Fruit fly (Drosophila melanogaster): ENCODE results near the gene CG43394.

The CG43394 gene

dm6 chr2L:8156682-8157081 is 11.1 kb downstream of the CG43394 start (continued):
- TF ChIP-seq CG16813 (GFP tag; IDR thresholded peaks at IDR 0.05; ENCODE audit: partially characterized antibody): 0 out of 3 replicates have a peak, but pooled peaks have one; percentile 16
- TF ChIP-seq amos (GFP tag; IDR thresholded peaks at IDR 0.05; ENCODE audit: partially characterized antibody): peak; percentile 28; the same call in 1 of the 2 replicates
- peak; percentile 65 for TF ChIP-seq sisA (GFP tag; IDR thresholded peaks at IDR 0.05)
- no peak for TF ChIP-seq Lim3 (GFP tag; IDR thresholded peaks at IDR 0.05)
- TF ChIP-seq slp2 (GFP tag; optimal IDR thresholded peaks at IDR 0.05): peak; percentile 36
- TF ChIP-seq sima (GFP tag; optimal IDR thresholded peaks at IDR 0.05): no peak
- TF ChIP-seq Sry-β (GFP tag; optimal IDR thresholded peaks at IDR 0.05): peak; percentile 25
- TF ChIP-seq tx (GFP tag; optimal IDR thresholded peaks at IDR 0.05): peak; percentile 58
- peak; percentile 69 for TF ChIP-seq Side (GFP tag; optimal IDR thresholded peaks at IDR 0.05)
- 0 out of 2 replicates have a peak, but pooled peaks have one; percentile 9 for TF ChIP-seq HLH3B (GFP tag; IDR thresholded peaks at IDR 0.05)
- TF ChIP-seq CG17829 (tag; optimal IDR thresholded peaks at IDR 0.05): peak; percentile 61
- no peak; the same call in 2 of the 3 replicates for TF ChIP-seq C15 (GFP tag; IDR thresholded peaks at IDR 0.05)
- peak; percentile 83 for TF ChIP-seq Taf1 (GFP tag; IDR thresholded peaks at IDR 0.05)
- TF ChIP-seq gfzf (GFP tag; optimal IDR thresholded peaks at IDR 0.05): peak; percentile 23
- TF ChIP-seq dan (GFP tag; IDR thresholded peaks at IDR 0.05): no peak
- peak; percentile 65 for TF ChIP-seq tup (GFP tag; optimal IDR thresholded peaks at IDR 0.05)
- TF ChIP-seq CG9876 (GFP tag; optimal IDR thresholded peaks at IDR 0.05): peak; percentile 41
- TF ChIP-seq nerfin-1 (tag; optimal IDR thresholded peaks at IDR 0.05): peak; percentile 69
- peak; percentile 70 for TF ChIP-seq CG31441 (GFP tag; IDR thresholded peaks at IDR 0.05)
- TF ChIP-seq sc (optimal IDR thresholded peaks at IDR 0.05): no peak
- peak; percentile 12 for TF ChIP-seq sc (GFP tag; optimal IDR thresholded peaks at IDR 0.05)
- no peak for TF ChIP-seq CG7963 (GFP tag; IDR thresholded peaks at IDR 0.05; ENCODE audit: partially characterized antibody)
- no peak for TF ChIP-seq ac (GFP tag; optimal IDR thresholded peaks at IDR 0.05)
- TF ChIP-seq otp (GFP tag; IDR thresholded peaks at IDR 0.05): 0 out of 3 replicates have a peak, but pooled peaks have one; percentile 33
- peak; percentile 47; the same call in 1 of the 2 replicates for TF ChIP-seq CG13287 (GFP tag; IDR thresholded peaks at IDR 0.05; ENCODE audit: partially characterized antibody)
- no peak for TF ChIP-seq cato (GFP tag; optimal IDR thresholded peaks at IDR 0.05; ENCODE audit: borderline replicate concordance)
- TF ChIP-seq bab2 (GFP tag; optimal IDR thresholded peaks at IDR 0.05): peak; percentile 76
- peak; percentile 75 for TF ChIP-seq CG12769 (tag; optimal IDR thresholded peaks at IDR 0.05)
- peak; percentile 77 for TF ChIP-seq repo (GFP tag; optimal IDR thresholded peaks at IDR 0.05)
- TF ChIP-seq D (optimal IDR thresholded peaks at IDR 0.05): no peak
- peak; percentile 40 for TF ChIP-seq D (GFP tag; optimal IDR thresholded peaks at IDR 0.05)
- TF ChIP-seq CG3065 (GFP tag; optimal IDR thresholded peaks at IDR 0.05): peak; percentile 25
- no peak for TF ChIP-seq onecut (GFP tag; IDR thresholded peaks at IDR 0.05)
- TF ChIP-seq CG6272 (GFP tag; IDR thresholded peaks at IDR 0.05): peak; percentile 57
- peak; percentile 60 for TF ChIP-seq CG10267 (tag; optimal IDR thresholded peaks at IDR 0.05)
- peak; percentile 53 for TF ChIP-seq CG6854 (GFP tag; optimal IDR thresholded peaks at IDR 0.05)
- peak; percentile 68 for TF ChIP-seq Fer1 (GFP tag; optimal IDR thresholded peaks at IDR 0.05)
- peak; percentile 76 for TF ChIP-seq Ets97D (GFP tag; optimal IDR thresholded peaks at IDR 0.05)
- TF ChIP-seq bowl (GFP tag; IDR thresholded peaks at IDR 0.05): no peak
- TF ChIP-seq CG2875 (GFP tag; optimal IDR thresholded peaks at IDR 0.05): peak; percentile 6
- TF ChIP-seq Sox100B (GFP tag; optimal IDR thresholded peaks at IDR 0.05): peak; percentile 32
- peak; percentile 45 for TF ChIP-seq CG9437 (GFP tag; optimal IDR thresholded peaks at IDR 0.05)
- TF ChIP-seq klu (GFP tag; IDR thresholded peaks at IDR 0.05): no peak
- TF ChIP-seq CG8281 (tag; optimal IDR thresholded peaks at IDR 0.05): no peak
- peak; percentile 67; the same call in 1 of the 2 replicates for TF ChIP-seq CG32772 (GFP tag; IDR thresholded peaks at IDR 0.05)
- peak; percentile 41; the same call in 1 of the 2 replicates for TF ChIP-seq H2.0 (GFP tag; IDR thresholded peaks at IDR 0.05)
- peak; percentile 69; the same call in 2 of the 3 replicates for TF ChIP-seq CG34422 (GFP tag; IDR thresholded peaks at IDR 0.05)
- TF ChIP-seq CG15073 (GFP tag; optimal IDR thresholded peaks at IDR 0.05): no peak
- no peak for TF ChIP-seq aop (GFP tag; IDR thresholded peaks at IDR 0.05)
- TF ChIP-seq CG43689 (GFP tag; IDR thresholded peaks at IDR 0.05): no peak
- peak; percentile 49 for TF ChIP-seq Chrac-16 (GFP tag; optimal IDR thresholded peaks at IDR 0.05)

Data from whole organism, embryonic.